Worm (Caenorhabditis elegans) whole organism, L3 larva: ENCODE results near the gene F26A1.8.

Experiments
- ZK546.5 ChIP-seq: sonication (generic microtip); optimal IDR thresholded peaks from 2 replicates; lab custom pipeline; 2017; ENCODE audit warnings: missing biosample characterization, missing genetic modification characterization
- aly-2 ChIP-seq: fragments of 150-350 bp; optimal IDR thresholded peaks from 2 replicates; lab custom pipeline; 2014; ENCODE audit warnings: missing biosample characterization, missing genetic modification characterization
- ceh-16 ChIP-seq: sonication (generic microtip); optimal IDR thresholded peaks from 2 replicates; lab custom pipeline; 2017; ENCODE audit warnings: missing biosample characterization, missing genetic modification characterization
- ceh-28 ChIP-seq: fragments of 150-350 bp; optimal IDR thresholded peaks from 2 replicates; lab custom pipeline; 2014; ENCODE audit warnings: missing biosample characterization, missing genetic modification reagents, missing genetic modification characterization
- ceh-82 ChIP-seq: fragments of 150-350 bp; optimal IDR thresholded peaks from 2 replicates; lab custom pipeline; 2014; ENCODE audit warnings: missing biosample characterization, missing genetic modification characterization
- ceh-9 ChIP-seq: sonication (generic microtip); optimal IDR thresholded peaks from 2 replicates; lab custom pipeline; 2018; ENCODE audit warnings: missing biosample characterization, missing genetic modification characterization
- daf-12 ChIP-seq: fragments of 150-350 bp; optimal IDR thresholded peaks from 2 replicates; lab custom pipeline; 2014; ENCODE audit warnings: missing biosample characterization, missing genetic modification reagents, missing genetic modification characterization
- egl-27 ChIP-seq: sonication (generic microtip); optimal IDR thresholded peaks from 4 replicates; lab custom pipeline; 2017; ENCODE audit warnings: missing biosample characterization, missing genetic modification reagents, missing genetic modification characterization
- elt-1 ChIP-seq: fragments of 150-350 bp; optimal IDR thresholded peaks from 2 replicates; lab custom pipeline; 2014; ENCODE audit warnings: missing biosample characterization, missing genetic modification characterization
- elt-2 ChIP-seq: sonication (generic microtip); optimal IDR thresholded peaks from 2 replicates; lab custom pipeline; 2016; ENCODE audit warnings: missing genetic modification reagents, mild to moderate bottlenecking, missing genetic modification characterization, missing compliant biosample characterization
- elt-3 ChIP-seq, 3 experiments: fragments of 150-350 bp in 1 of 3; sonication (generic microtip) in 2 of 3; optimal IDR thresholded peaks; 2 replicates in 2 of 3; 4 replicates in 1 of 3; lab custom pipeline; 2014 to 2017; ENCODE audit warnings: missing biosample characterization in 3 of 3, missing genetic modification characterization in 3 of 3
- eor-1 ChIP-seq, 2 experiments: fragments of 150-350 bp; optimal IDR thresholded peaks; 2 replicates each; lab custom pipeline; 2014 to 2018; ENCODE audit warnings: missing biosample characterization in 2 of 2, missing genetic modification characterization in 2 of 2
- fkh-10 ChIP-seq: sonication (generic microtip); optimal IDR thresholded peaks from 2 replicates; lab custom pipeline; 2017; ENCODE audit warnings: missing biosample characterization, missing genetic modification reagents, missing genetic modification characterization
- fkh-2 ChIP-seq: fragments of 150-350 bp; optimal IDR thresholded peaks from 2 replicates; lab custom pipeline; 2014; ENCODE audit warnings: missing biosample characterization, missing genetic modification reagents, missing genetic modification characterization
- fos-1 ChIP-seq: fragments of 150-350 bp; optimal IDR thresholded peaks from 2 replicates; lab custom pipeline; 2014; ENCODE audit warnings: missing biosample characterization, missing genetic modification characterization
- hmg-11 ChIP-seq: sonication (generic microtip); optimal IDR thresholded peaks from 2 replicates; lab custom pipeline; 2016; ENCODE audit warnings: missing genetic modification characterization, missing compliant biosample characterization
- jun-1 ChIP-seq: fragments of 150-350 bp; optimal IDR thresholded peaks from 2 replicates; lab custom pipeline; 2014; ENCODE audit warnings: missing biosample characterization, missing genetic modification reagents, missing genetic modification characterization
- lin-15B ChIP-seq: fragments of 150-350 bp; optimal IDR thresholded peaks from 2 replicates; lab custom pipeline; 2014; ENCODE audit warnings: missing biosample characterization, missing genetic modification characterization
- lin-39 ChIP-seq: fragments of 150-350 bp; optimal IDR thresholded peaks from 2 replicates; lab custom pipeline; 2018; ENCODE audit warnings: missing biosample characterization, missing genetic modification reagents, missing genetic modification characterization
- lsy-12 ChIP-seq: sonication (generic microtip); optimal IDR thresholded peaks from 2 replicates; lab custom pipeline; 2016; ENCODE audit warnings: mild to moderate bottlenecking, missing genetic modification characterization, missing compliant biosample characterization
- mdl-1 ChIP-seq: fragments of 150-350 bp; optimal IDR thresholded peaks from 2 replicates; lab custom pipeline; 2014; ENCODE audit warnings: missing biosample characterization, missing genetic modification characterization
- nfya-1 ChIP-seq: sonication (generic microtip); optimal IDR thresholded peaks from 2 replicates; lab custom pipeline; 2017; ENCODE audit warnings: missing genetic modification characterization, mild to moderate bottlenecking, missing compliant biosample characterization, antibody characterized with exemption, moderate library complexity; ENCODE audit not compliant: insufficient read depth
- nhr-11 ChIP-seq: fragments of 150-350 bp; optimal IDR thresholded peaks from 2 replicates; lab custom pipeline; 2014; ENCODE audit warnings: missing biosample characterization, missing genetic modification characterization
- nhr-23 ChIP-seq: fragments of 150-350 bp; optimal IDR thresholded peaks from 2 replicates; lab custom pipeline; 2014; ENCODE audit warnings: missing biosample characterization, missing genetic modification reagents, missing genetic modification characterization
- nhr-237 ChIP-seq: fragments of 150-350 bp; optimal IDR thresholded peaks from 2 replicates; lab custom pipeline; 2014; ENCODE audit warnings: missing biosample characterization, missing genetic modification characterization
- nhr-25 ChIP-seq: sonication (generic microtip); optimal IDR thresholded peaks from 2 replicates; lab custom pipeline; 2017; ENCODE audit warnings: missing biosample characterization, missing genetic modification characterization
- nhr-28 ChIP-seq: fragments of 150-350 bp; optimal IDR thresholded peaks from 2 replicates; lab custom pipeline; 2014; ENCODE audit warnings: missing biosample characterization, missing genetic modification characterization
- nhr-67 ChIP-seq: fragments of 150-350 bp; optimal IDR thresholded peaks from 2 replicates; lab custom pipeline; 2014; ENCODE audit warnings: missing biosample characterization, missing genetic modification characterization
- nhr-76 ChIP-seq: fragments of 150-350 bp; sonication (generic microtip); optimal IDR thresholded peaks from 5 replicates; lab custom pipeline; 2014; ENCODE audit warnings: missing biosample characterization, missing genetic modification characterization
- nhr-77 ChIP-seq: fragments of 150-350 bp; optimal IDR thresholded peaks from 2 replicates; lab custom pipeline; 2014; ENCODE audit warnings: missing biosample characterization, missing genetic modification characterization
- pha-4 ChIP-seq: fragments of 150-350 bp; optimal IDR thresholded peaks from 2 replicates; lab custom pipeline; 2014; ENCODE audit warnings: missing biosample characterization, missing genetic modification reagents, missing genetic modification characterization
- pqm-1 ChIP-seq: fragments of 150-350 bp; optimal IDR thresholded peaks from 2 replicates; lab custom pipeline; 2017; ENCODE audit warnings: missing biosample characterization, missing genetic modification characterization, inconsistent platforms
- skn-1 ChIP-seq: fragments of 150-350 bp; optimal IDR thresholded peaks from 2 replicates; lab custom pipeline; 2014; ENCODE audit warnings: missing biosample characterization, missing genetic modification characterization
- snpc-4 ChIP-seq: fragments of 150-350 bp; optimal IDR thresholded peaks from 2 replicates; lab custom pipeline; 2014; ENCODE audit warnings: missing biosample characterization, missing genetic modification characterization
- tbx-2 ChIP-seq: sonication (generic microtip); optimal IDR thresholded peaks from 2 replicates; lab custom pipeline; 2016; ENCODE audit warnings: mild to moderate bottlenecking, missing genetic modification characterization, missing compliant biosample characterization
- unc-39 ChIP-seq: sonication (generic microtip); optimal IDR thresholded peaks from 4 replicates; lab custom pipeline; 2017; ENCODE audit warnings: missing biosample characterization, missing genetic modification characterization
- unc-62 ChIP-seq: fragments of 150-350 bp; sonication (generic microtip); optimal IDR thresholded peaks from 4 replicates; lab custom pipeline; 2014; ENCODE audit warnings: missing biosample characterization, missing genetic modification reagents, missing genetic modification characterization
- zag-1 ChIP-seq: fragments of 150-350 bp; optimal IDR thresholded peaks from 2 replicates; lab custom pipeline; 2014; ENCODE audit warnings: missing biosample characterization, missing genetic modification characterization
- ztf-11 ChIP-seq: fragments of 150-350 bp; optimal IDR thresholded peaks from 2 replicates; lab custom pipeline; 2014; ENCODE audit warnings: missing biosample characterization, missing genetic modification characterization
- ztf-4 ChIP-seq: fragments of 150-350 bp; optimal IDR thresholded peaks from 2 replicates; lab custom pipeline; 2014; ENCODE audit warnings: missing biosample characterization, missing genetic modification characterization

The F26A1.8 gene

ce11 chrIII:4809526-4810153, 12.4 kb downstream of the F26A1.8 start, which contains the start of gene pal-1:
Gene pal-1 (minus strand): TSS chrIII:4809576.
- no peak for TF ChIP-seq pqm-1 (tag; lab: Kevin White, UChicago)
- TF ChIP-seq ZK546.5 (tag; lab: Kevin White, UChicago): no peak
- no peak for TF ChIP-seq mdl-1 (tag; lab: Kevin White, UChicago)
- no peak for TF ChIP-seq lin-39 (tag; lab: Kevin White, UChicago)

ce11 chrIII:4808089-4808488, 14.0 kb downstream of the F26A1.8 start:
- TF ChIP-seq nhr-76: no peak
- TF ChIP-seq nfya-1 (tag; lab: Kevin White, UChicago): peak; percentile 98

- no peak for TF ChIP-seq hmg-11
- TF ChIP-seq fkh-10: no peak
- TF ChIP-seq nhr-25: no peak
- TF ChIP-seq elt-1 (tag; lab: Kevin White, UChicago): no peak
- TF ChIP-seq pqm-1 (tag; lab: Kevin White, UChicago): no peak
- no peak for TF ChIP-seq mdl-1 (tag; lab: Kevin White, UChicago)
- TF ChIP-seq nhr-77 (tag; lab: Kevin White, UChicago): no peak
- TF ChIP-seq nfya-1 (tag; lab: Kevin White, UChicago): no peak
- TF ChIP-seq zag-1 (tag; lab: Kevin White, UChicago): no peak
- no peak for TF ChIP-seq ztf-11 (tag; lab: Kevin White, UChicago)
- TF ChIP-seq unc-62 (GFP tag; lab: Kevin White, UChicago): no peak
- TF ChIP-seq skn-1 (tag; lab: Kevin White, UChicago): no peak
These were observed 15.7 kb downstream of the F26A1.8 start for ce11 chrIII:4806345-4806744.

- TF ChIP-seq ceh-9 (tag; lab: Kevin White, UChicago) (no peak), ZK546.5 (tag; lab: Kevin White, UChicago) (no peak), ceh-28 (tag; lab: Kevin White, UChicago) (no peak), zag-1 (tag; lab: Kevin White, UChicago) (no peak), lin-15B (tag; lab: Kevin White, UChicago) (no peak), aly-2 (tag; lab: Kevin White, UChicago) (no peak), ceh-82 (tag; lab: Kevin White, UChicago) (no peak), mdl-1 (tag; lab: Kevin White, UChicago) (no peak), unc-62 (GFP tag; lab: Kevin White, UChicago) (no peak), nhr-76 (no peak), lsy-12 (tag; lab: Kevin White, UChicago) (no peak), pqm-1 (tag; lab: Kevin White, UChicago) (no peak), fkh-10 (no peak), nhr-67 (tag; lab: Kevin White, UChicago) (no peak), jun-1 (tag; lab: Kevin White, UChicago) (no peak), egl-27 (tag; lab: Kevin White, UChicago) (no peak), nhr-77 (tag; lab: Kevin White, UChicago) (no peak), nhr-25 (no peak), elt-1 (tag; lab: Kevin White, UChicago) (no peak)
These were observed 19.3 kb downstream of the F26A1.8 start, which contains the start of gene metl-5 for ce11 chrIII:4802707-4803106. Gene metl-5 (plus strand): TSS chrIII:4803007.

ce11 chrIII:4796536-4796935, 25.5 kb downstream of the F26A1.8 start, which contains the start of gene tag-325:
Gene tag-325 (plus strand): TSS chrIII:4796836.
- TF ChIP-seq nhr-11 (no peak), elt-2 (peak; percentile 21)

- TF ChIP-seq nhr-11 (no peak), lin-39 (tag; lab: Kevin White, UChicago) (peak; percentile 22), ceh-16 (tag; lab: Kevin White, UChicago) (no peak), fos-1 (tag; lab: Kevin White, UChicago) (peak; percentile 99), zag-1 (tag; lab: Kevin White, UChicago) (no peak), daf-12 (tag; lab: Kevin White, UChicago) (no peak), nhr-28 (tag; lab: Kevin White, UChicago) (no peak), pha-4 (tag; lab: Kevin White, UChicago) (peak; percentile 90), nhr-67 (tag; lab: Kevin White, UChicago) (no peak), unc-39 (tag; lab: Kevin White, UChicago) (no peak), lsy-12 (tag; lab: Kevin White, UChicago) (peak; percentile 61), snpc-4 (peak; percentile 82), eor-1 (tag; optimal IDR thresholded peaks at IDR 0.05; lab: Kevin White, UChicago) (no peak), elt-3 (tag; optimal IDR thresholded peaks at IDR 0.05; lab: Kevin White, UChicago) (peak in 2 of 3 experiments; percentile 8 to 45), ztf-11 (tag; lab: Kevin White, UChicago) (no peak), nhr-23 (tag; lab: Kevin White, UChicago) (peak; percentile 70), aly-2 (tag; lab: Kevin White, UChicago) (no peak), mdl-1 (tag; lab: Kevin White, UChicago) (no peak), ztf-4 (no peak), ZK546.5 (tag; lab: Kevin White, UChicago) (no peak), nfya-1 (tag; lab: Kevin White, UChicago) (peak; percentile 85), tbx-2 (no peak), nhr-237 (tag; lab: Kevin White, UChicago) (no peak), elt-1 (tag; lab: Kevin White, UChicago) (no peak), pqm-1 (tag; lab: Kevin White, UChicago) (peak; percentile 74), fkh-2 (tag; lab: Kevin White, UChicago) (no peak)
These were observed 26.0 kb downstream of the F26A1.8 start for ce11 chrIII:4796039-4796438.
